Worm (Caenorhabditis elegans) whole organism, L1 larva: ENCODE data around the gene tra-2.

Source experiments
- C16A3.4 ChIP-seq: fragments of 150-350 bp; optimal IDR thresholded peaks from 2 replicates; lab custom pipeline; 2014; ENCODE audit warnings: missing biosample characterization, missing genetic modification characterization
- F16B12.6 ChIP-seq: fragments of 150-350 bp; optimal IDR thresholded peaks from 2 replicates; lab custom pipeline; 2014; ENCODE audit warnings: missing biosample characterization, missing genetic modification characterization
- aha-1 ChIP-seq: fragments of 150-350 bp; optimal IDR thresholded peaks from 2 replicates; lab custom pipeline; 2014; ENCODE audit warnings: missing biosample characterization, missing genetic modification characterization
- alr-1 ChIP-seq: fragments of 200-800 bp; sonication (Bioruptor generic); optimal IDR thresholded peaks from 2 replicates; lab custom pipeline; 2018; ENCODE audit warnings: borderline replicate concordance, mild to moderate bottlenecking, missing genetic modification characterization, missing compliant biosample characterization
- ama-1 ChIP-seq: fragments of 150-350 bp; optimal IDR thresholded peaks from 2 replicates; lab custom pipeline; 2014
- ceh-63 ChIP-seq: fragments of 200-800 bp; sonication (Bioruptor generic); optimal IDR thresholded peaks from 2 replicates; lab custom pipeline; 2018; ENCODE audit warnings: mild to moderate bottlenecking, missing genetic modification characterization, missing compliant biosample characterization
- ceh-8 ChIP-seq: fragments of 200-800 bp; sonication (Bioruptor generic); optimal IDR thresholded peaks from 2 replicates; lab custom pipeline; 2018; ENCODE audit warnings: mild to moderate bottlenecking, missing genetic modification characterization, moderate library complexity, missing compliant biosample characterization
- ceh-88 ChIP-seq: fragments of 200-800 bp; sonication (Bioruptor generic); IDR thresholded peaks from 2 replicates; pipeline ENCODE4 v1.3.6; 2022; ENCODE audit warnings: missing genetic modification characterization, missing compliant biosample characterization
- ces-1 ChIP-seq: fragments of 150-350 bp; optimal IDR thresholded peaks from 2 replicates; lab custom pipeline; 2014; ENCODE audit warnings: missing biosample characterization, missing genetic modification reagents, missing genetic modification characterization
- dsc-1 ChIP-seq: sonication (generic microtip); optimal IDR thresholded peaks from 2 replicates; lab custom pipeline; 2016; ENCODE audit warnings: mild to moderate bottlenecking, missing genetic modification characterization, missing compliant biosample characterization
- efl-3 ChIP-seq: fragments of 200-800 bp; sonication (Bioruptor generic); optimal IDR thresholded peaks from 2 replicates; lab custom pipeline; 2018; ENCODE audit warnings: mild to moderate bottlenecking, missing genetic modification characterization, missing compliant biosample characterization
- egl-13 ChIP-seq: sonication (generic microtip); optimal IDR thresholded peaks from 2 replicates; lab custom pipeline; 2016; ENCODE audit warnings: missing genotype, missing genetic modification reagents, missing genetic modification characterization, missing compliant biosample characterization
- elt-3 ChIP-seq, 6 experiments: fragments of 150-350 bp in 1 of 6; sonication (generic microtip); optimal IDR thresholded peaks; 2 replicates each; lab custom pipeline; 2017 to 2018; ENCODE audit warnings: missing biosample characterization in 6 of 6, missing genetic modification characterization in 6 of 6, inconsistent platforms in 1 of 6
- ets-5 ChIP-seq: fragments of 200-800 bp; sonication (Bioruptor generic); IDR thresholded peaks from 2 replicates; pipeline ENCODE4 v1.3.6; 2022; ENCODE audit warnings: missing genetic modification characterization, missing compliant biosample characterization
- fkh-10 ChIP-seq: sonication (generic microtip); optimal IDR thresholded peaks from 2 replicates; lab custom pipeline; 2017; ENCODE audit warnings: missing biosample characterization, missing genetic modification reagents, missing genetic modification characterization
- fkh-8 ChIP-seq: sonication (generic microtip); optimal IDR thresholded peaks from 2 replicates; lab custom pipeline; 2016; ENCODE audit warnings: mild to moderate bottlenecking, missing genetic modification characterization, missing compliant biosample characterization
- fos-1 ChIP-seq: fragments of 150-350 bp; optimal IDR thresholded peaks from 2 replicates; lab custom pipeline; 2014; ENCODE audit warnings: missing biosample characterization, missing genetic modification characterization
- hpl-2 ChIP-seq: fragments of 150-350 bp; optimal IDR thresholded peaks from 2 replicates; lab custom pipeline; 2014; ENCODE audit warnings: missing biosample characterization, missing genetic modification reagents, missing genetic modification characterization
- irx-1 ChIP-seq: sonication (generic microtip); optimal IDR thresholded peaks from 2 replicates; lab custom pipeline; 2016; ENCODE audit warnings: missing genetic modification characterization, missing compliant biosample characterization
- jun-1 ChIP-seq: fragments of 150-350 bp; optimal IDR thresholded peaks from 2 replicates; lab custom pipeline; 2014; ENCODE audit warnings: missing biosample characterization, missing genetic modification reagents, missing genetic modification characterization
- lin-13 ChIP-seq: fragments of 150-350 bp; optimal IDR thresholded peaks from 2 replicates; lab custom pipeline; 2014; ENCODE audit warnings: missing biosample characterization, missing genetic modification reagents, missing genetic modification characterization
- lin-14 ChIP-seq: fragments of 200-800 bp; sonication (Bioruptor generic); optimal IDR thresholded peaks from 2 replicates; lab custom pipeline; 2018; ENCODE audit warnings: mild to moderate bottlenecking, missing genetic modification characterization, moderate library complexity, missing compliant biosample characterization
- lin-35 ChIP-seq, 2 experiments: fragments of 150-350 bp; optimal IDR thresholded peaks; 2 replicates each; lab custom pipeline; 2014; ENCODE audit warnings: missing biosample characterization in 2 of 2, missing genetic modification characterization in 2 of 2, missing genetic modification reagents in 2 of 2
- lin-39 ChIP-seq: fragments of 150-350 bp; optimal IDR thresholded peaks from 2 replicates; lab custom pipeline; 2014; ENCODE audit warnings: missing biosample characterization, missing genetic modification reagents, missing genetic modification characterization
- lsy-2 ChIP-seq, 2 experiments: fragments of 150-350 bp; optimal IDR thresholded peaks; 2 replicates each; lab custom pipeline; 2014; ENCODE audit warnings: missing biosample characterization in 2 of 2, missing genetic modification characterization in 2 of 2
- mab-9 ChIP-seq: fragments of 200-800 bp; sonication (Bioruptor generic); IDR thresholded peaks from 2 replicates; pipeline ENCODE4 v1.3.6; 2022; ENCODE audit warnings: missing genetic modification reagents, missing genetic modification characterization, missing compliant biosample characterization
- mef-2 ChIP-seq: fragments of 150-350 bp; optimal IDR thresholded peaks from 2 replicates; lab custom pipeline; 2014; ENCODE audit warnings: missing biosample characterization, missing genetic modification characterization
- mep-1 ChIP-seq: fragments of 150-350 bp; optimal IDR thresholded peaks from 2 replicates; lab custom pipeline; 2014; ENCODE audit warnings: missing biosample characterization, missing genetic modification characterization
- nhr-11 ChIP-seq: fragments of 150-350 bp; optimal IDR thresholded peaks from 2 replicates; lab custom pipeline; 2014; ENCODE audit warnings: missing biosample characterization, missing genetic modification characterization
- nhr-19 ChIP-seq: fragments of 200-800 bp; sonication (Bioruptor generic); conservative IDR thresholded peaks from 2 replicates; pipeline ENCODE4 v1.3.6; 2022; ENCODE audit warnings: missing genetic modification characterization, missing compliant biosample characterization
- nhr-20 ChIP-seq: sonication (generic microtip); optimal IDR thresholded peaks from 2 replicates; lab custom pipeline; 2016; ENCODE audit warnings: mild to moderate bottlenecking, missing genetic modification characterization, missing compliant biosample characterization
- nhr-76 ChIP-seq: sonication (generic microtip); optimal IDR thresholded peaks from 2 replicates; lab custom pipeline; 2017; ENCODE audit warnings: missing biosample characterization, missing genetic modification characterization
- nhr-77 ChIP-seq: fragments of 150-350 bp; optimal IDR thresholded peaks from 2 replicates; lab custom pipeline; 2014; ENCODE audit warnings: missing biosample characterization, missing genetic modification characterization
- nhr-85 ChIP-seq: sonication (generic microtip); peaks from one replicate; lab custom pipeline; 2016; ENCODE audit warnings: missing genetic modification characterization, inconsistent platforms, missing compliant biosample characterization
- nhr-90 ChIP-seq: sonication (generic microtip); optimal IDR thresholded peaks from 2 replicates; lab custom pipeline; 2016; ENCODE audit warnings: mild to moderate bottlenecking, missing genetic modification characterization, missing compliant biosample characterization; ENCODE audit not compliant: poor library complexity
- pag-3 ChIP-seq: sonication (generic microtip); optimal IDR thresholded peaks from 2 replicates; lab custom pipeline; 2017; ENCODE audit warnings: missing genetic modification characterization, mild to moderate bottlenecking, missing compliant biosample characterization, antibody characterized with exemption, borderline replicate concordance; ENCODE audit not compliant: insufficient read depth
- pax-3 ChIP-seq: fragments of 200-800 bp; sonication (Bioruptor generic); optimal IDR thresholded peaks from 2 replicates; lab custom pipeline; 2018; ENCODE audit warnings: mild to moderate bottlenecking, missing genetic modification characterization, moderate library complexity, missing compliant biosample characterization
- pqm-1 ChIP-seq: sonication (generic microtip); optimal IDR thresholded peaks from 3 replicates; lab custom pipeline; 2017; ENCODE audit warnings: missing biosample characterization, missing genetic modification characterization
- rnt-1 ChIP-seq: sonication (generic microtip); optimal IDR thresholded peaks from 2 replicates; lab custom pipeline; 2016; ENCODE audit warnings: mild to moderate bottlenecking, missing genetic modification characterization, moderate library complexity, missing compliant biosample characterization
- snpc-4 ChIP-seq: fragments of 150-350 bp; optimal IDR thresholded peaks from 2 replicates; lab custom pipeline; 2014; ENCODE audit warnings: missing biosample characterization, missing genetic modification characterization
- sptf-1 ChIP-seq: fragments of 150-350 bp; optimal IDR thresholded peaks from 2 replicates; lab custom pipeline; 2014; ENCODE audit warnings: missing biosample characterization, missing genetic modification characterization
- sup-37 ChIP-seq: fragments of 200-800 bp; sonication (Bioruptor generic); optimal IDR thresholded peaks from 2 replicates; lab custom pipeline; 2018; ENCODE audit warnings: mild to moderate bottlenecking, missing genetic modification characterization, missing compliant biosample characterization
- tbx-2 ChIP-seq: sonication (generic microtip); optimal IDR thresholded peaks from 2 replicates; lab custom pipeline; 2016; ENCODE audit warnings: missing genetic modification characterization, missing compliant biosample characterization
- tlp-1 ChIP-seq: fragments of 150-350 bp; optimal IDR thresholded peaks from 2 replicates; lab custom pipeline; 2014; ENCODE audit warnings: missing biosample characterization, missing genetic modification characterization
- unc-130 ChIP-seq: fragments of 150-350 bp; optimal IDR thresholded peaks from 2 replicates; lab custom pipeline; 2017; ENCODE audit warnings: missing biosample characterization, missing genetic modification characterization, inconsistent platforms
- unc-62 ChIP-seq: fragments of 150-350 bp; optimal IDR thresholded peaks from 2 replicates; lab custom pipeline; 2014; ENCODE audit warnings: missing biosample characterization, missing genetic modification reagents, missing genetic modification characterization
- unc-86 ChIP-seq: sonication (generic microtip); optimal IDR thresholded peaks from 2 replicates; lab custom pipeline; 2016; ENCODE audit warnings: missing genetic modification characterization, missing compliant biosample characterization
- vab-15 ChIP-seq: sonication (generic microtip); optimal IDR thresholded peaks from 2 replicates; lab custom pipeline; 2017; ENCODE audit warnings: missing genotype, mild to moderate bottlenecking, missing genetic modification characterization, missing compliant biosample characterization
- ztf-4 ChIP-seq: fragments of 150-350 bp; optimal IDR thresholded peaks from 2 replicates; lab custom pipeline; 2014; ENCODE audit warnings: missing biosample characterization, missing genetic modification characterization

The tra-2 gene

ce11 chrII:6951250-6951806, 14.1 kb downstream of the tra-2 start, which contains the start of the genes malt-1 and ceh-38 (continued):
- TF ChIP-seq lin-35 (GFP tag; optimal IDR thresholded peaks at IDR 0.05; lab: Kevin White, UChicago), result peak; percentile 88 to 92
- TF ChIP-seq lin-39 (tag; lab: Kevin White, UChicago), result peak; percentile 94
- TF ChIP-seq efl-3 (GFP tag; lab: Kevin White, UChicago), result no peak
- TF ChIP-seq nhr-85 (tag; lab: Kevin White, UChicago), result peak; percentile 97
- no peak for TF ChIP-seq pag-3 (tag; lab: Kevin White, UChicago)
- peak; percentile 86 for TF ChIP-seq pax-3 (tag; lab: Kevin White, UChicago)
- TF ChIP-seq ceh-63 (GFP tag; lab: Kevin White, UChicago), result peak; percentile 84
- TF ChIP-seq lsy-2 (tag; optimal IDR thresholded peaks at IDR 0.05; lab: Kevin White, UChicago), result peak; percentile 96 to 98
- TF ChIP-seq elt-3 (tag; optimal IDR thresholded peaks at IDR 0.05; lab: Kevin White, UChicago), result peak in 3 of 6 experiments; percentile 19 to 76 (median 75)
- TF ChIP-seq vab-15 (tag; lab: Kevin White, UChicago), result peak; percentile 78
- TF ChIP-seq nhr-19 (GFP tag; lab: Robert Waterston, UW), result peak; percentile 92
- TF ChIP-seq rnt-1, result peak; percentile 95
- TF ChIP-seq tlp-1 (tag; lab: Kevin White, UChicago), result no peak
- peak; percentile 93 for TF ChIP-seq snpc-4 (tag; lab: Kevin White, UChicago)
- peak; percentile 71 for TF ChIP-seq ceh-8
- TF ChIP-seq lin-14 (GFP tag; lab: Kevin White, UChicago), result peak; percentile 98
- TF ChIP-seq sptf-1 (tag; lab: Kevin White, UChicago), result no peak
- TF ChIP-seq fos-1 (tag; lab: Kevin White, UChicago), result peak; percentile 94
- TF ChIP-seq jun-1 (tag; lab: Kevin White, UChicago), result peak; percentile 92
- no peak for TF ChIP-seq ets-5 (GFP tag; lab: Robert Waterston, UW)
- TF ChIP-seq nhr-90, result peak; percentile 89
- peak; percentile 84 for TF ChIP-seq ceh-88 (GFP tag; lab: Robert Waterston, UW)
- TF ChIP-seq C16A3.4 (tag; lab: Kevin White, UChicago), result peak; percentile 97
- TF ChIP-seq nhr-20, result peak; percentile 96
- TF ChIP-seq mef-2, result peak; percentile 78
- no peak for TF ChIP-seq unc-62 (GFP tag; lab: Kevin White, UChicago)
- peak; percentile 92 for TF ChIP-seq dsc-1 (tag; lab: Kevin White, UChicago)
- peak; percentile 94 for TF ChIP-seq ztf-4 (tag; lab: Kevin White, UChicago)
- TF ChIP-seq mep-1 (tag; lab: Kevin White, UChicago), result peak; percentile 97
- TF ChIP-seq lin-13 (GFP tag; lab: Kevin White, UChicago), result peak; percentile 96
- TF ChIP-seq tbx-2 (tag; lab: Kevin White, UChicago), result peak; percentile 96
- peak; percentile 81 for TF ChIP-seq ama-1
- peak; percentile 97 for TF ChIP-seq fkh-8 (tag; lab: Kevin White, UChicago)
- TF ChIP-seq nhr-11 (tag; lab: Kevin White, UChicago), result peak; percentile 92
- TF ChIP-seq egl-13 (tag; lab: Kevin White, UChicago), result peak; percentile 88
- peak; percentile 80 for TF ChIP-seq mab-9 (GFP tag; lab: Robert Waterston, UW)
- TF ChIP-seq unc-130 (tag; lab: Kevin White, UChicago), result peak; percentile 32
- TF ChIP-seq nhr-76, result no peak
- peak; percentile 74 for TF ChIP-seq sup-37 (GFP tag; lab: Kevin White, UChicago)
- TF ChIP-seq irx-1 (tag; lab: Kevin White, UChicago), result peak; percentile 93
- peak; percentile 64 for TF ChIP-seq F16B12.6
- TF ChIP-seq fkh-10, result peak; percentile 84
- peak; percentile 85 for TF ChIP-seq aha-1 (tag; lab: Kevin White, UChicago)
- TF ChIP-seq hpl-2 (GFP tag; lab: Kevin White, UChicago), result peak; percentile 67
- peak; percentile 96 for TF ChIP-seq nhr-77 (tag; lab: Kevin White, UChicago)
- TF ChIP-seq alr-1 (tag; lab: Kevin White, UChicago), result no peak
- TF ChIP-seq ces-1 (GFP tag; lab: Kevin White, UChicago), result no peak
- TF ChIP-seq pqm-1 (tag; lab: Kevin White, UChicago), result no peak
- peak; percentile 97 for TF ChIP-seq unc-86 (tag; lab: Kevin White, UChicago)
